Fruit fly (Drosophila melanogaster): ENCODE data around the gene CG33278.

CG33278 gene

DNA sequence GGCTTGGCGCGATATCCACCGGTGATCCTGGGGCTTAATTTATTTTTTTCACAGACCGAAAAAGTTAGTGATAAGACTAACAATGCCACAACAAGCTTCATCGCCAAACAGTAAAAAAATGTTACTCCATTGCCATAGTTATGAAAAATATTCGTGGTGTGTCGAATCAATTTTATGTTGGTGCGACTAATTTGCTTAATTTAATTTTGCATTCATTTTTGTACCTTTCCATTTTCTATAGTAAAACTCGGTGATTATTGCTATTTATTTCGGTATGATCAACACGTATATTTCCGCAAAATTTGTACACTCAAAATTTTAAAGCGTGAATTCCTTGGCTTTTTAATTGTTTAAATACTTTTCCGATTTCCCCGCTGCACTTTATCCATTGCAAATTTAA, 10.0 kb upstream of the CG33278 start, which contains the start of gene sphinx2:
Gene sphinx2 (minus strand): TSS at position 101 of the 400 bp plus-strand sequence.
- no peak for TF ChIP-seq fkh (GFP tag; optimal IDR thresholded peaks at IDR 0.05)
- TF ChIP-seq cyc (GFP tag; optimal IDR thresholded peaks at IDR 0.05) = no peak
- no peak for TF ChIP-seq CG4318 (GFP tag; optimal IDR thresholded peaks at IDR 0.05)
- TF ChIP-seq Sox102F (GFP tag; optimal IDR thresholded peaks at IDR 0.05) = no peak
- TF ChIP-seq net (GFP tag; optimal IDR thresholded peaks at IDR 0.05) = no peak
- no peak for TF ChIP-seq topi (GFP tag; optimal IDR thresholded peaks at IDR 0.05)
- no peak for TF ChIP-seq Hr38 (GFP tag; optimal IDR thresholded peaks at IDR 0.05)
- no peak for TF ChIP-seq CG6808 (GFP tag; optimal IDR thresholded peaks at IDR 0.05)
- no peak for TF ChIP-seq CG16779 (tag; optimal IDR thresholded peaks at IDR 0.05)
- no peak for TF ChIP-seq vri (GFP tag; optimal IDR thresholded peaks at IDR 0.05)
- TF ChIP-seq Lpt (GFP tag; optimal IDR thresholded peaks at IDR 0.05) = no peak
- no peak for TF ChIP-seq Sox14 (GFP tag; optimal IDR thresholded peaks at IDR 0.05)

DNA sequence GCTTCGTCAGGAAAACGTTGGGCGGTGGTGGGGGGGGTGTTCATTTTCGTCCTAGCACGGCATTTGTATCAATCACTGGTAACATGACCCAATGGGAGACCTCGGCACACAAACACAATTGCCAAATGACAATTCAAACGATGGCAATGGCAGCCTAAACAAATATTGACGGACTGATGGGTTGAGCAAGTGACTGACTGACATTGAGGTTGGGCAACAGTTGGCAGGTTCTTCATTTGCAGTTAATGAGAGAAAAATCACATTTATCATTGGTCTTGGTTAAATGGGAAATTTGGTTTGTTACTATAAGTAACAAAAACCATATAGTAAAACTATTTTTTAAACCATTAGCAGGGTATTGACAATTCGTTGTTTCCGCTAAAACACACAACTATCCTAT, 1.6 kb upstream of the CG33278 start:
- TF ChIP-seq CG11902 (GFP tag; optimal IDR thresholded peaks at IDR 0.05) (no peak), Hr38 (GFP tag; optimal IDR thresholded peaks at IDR 0.05) (no peak), CG6854 (GFP tag; optimal IDR thresholded peaks at IDR 0.05) (no peak), cyc (GFP tag; optimal IDR thresholded peaks at IDR 0.05) (no peak), CG9139 (GFP tag; optimal IDR thresholded peaks at IDR 0.05) (no peak), Lpt (GFP tag; optimal IDR thresholded peaks at IDR 0.05) (no peak), CG3919 (GFP tag; optimal IDR thresholded peaks at IDR 0.05) (no peak), Sox102F (GFP tag; optimal IDR thresholded peaks at IDR 0.05) (no peak), CG8119 (GFP tag; IDR thresholded peaks at IDR 0.05) (no peak), CG6276 (GFP tag; optimal IDR thresholded peaks at IDR 0.05) (no peak), CG4318 (GFP tag; optimal IDR thresholded peaks at IDR 0.05) (no peak), Hr39 (GFP tag; optimal IDR thresholded peaks at IDR 0.05) (no peak), achi (GFP tag; optimal IDR thresholded peaks at IDR 0.05) (no peak), CG1621 (tag; optimal IDR thresholded peaks at IDR 0.05) (no peak), CG31627 (GFP tag; optimal IDR thresholded peaks at IDR 0.05) (no peak), CG15336 (GFP tag; IDR thresholded peaks at IDR 0.05) (no peak), Gug (GFP tag; IDR thresholded peaks at IDR 0.05) (no peak)

DNA sequence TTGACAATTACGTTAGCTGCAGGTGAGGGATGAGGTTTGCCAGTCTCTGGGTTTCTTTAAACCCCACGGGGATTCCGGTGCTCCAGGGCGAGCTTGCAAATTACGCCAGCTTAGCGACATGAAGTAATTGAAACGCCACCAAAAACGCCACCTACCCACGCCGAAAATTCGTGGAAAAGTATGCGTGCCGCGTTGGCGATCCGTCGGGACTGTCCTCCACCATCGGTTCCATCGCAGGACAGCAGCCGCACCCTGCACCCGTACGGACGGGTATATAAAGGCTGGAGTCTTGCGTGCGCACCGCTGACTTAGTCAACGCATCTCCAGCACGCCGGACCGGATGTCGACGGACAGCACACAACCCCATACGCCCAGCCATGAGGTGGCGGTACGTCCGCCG, 5.2 kb downstream of the CG33278 start, which contains the start of gene ppk26:
Gene ppk26 (plus strand): TSS at position 301 of the 400 bp plus-strand sequence.
- TF ChIP-seq CG6163 (GFP tag; IDR thresholded peaks at IDR 0.05) (no peak), Blimp-1 (GFP tag; optimal IDR thresholded peaks at IDR 0.05) (no peak), Hr38 (GFP tag; optimal IDR thresholded peaks at IDR 0.05) (no peak), Hr4 (GFP tag; optimal IDR thresholded peaks at IDR 0.05) (no peak), Lpt (GFP tag; optimal IDR thresholded peaks at IDR 0.05) (no peak), OdsH (GFP tag; optimal IDR thresholded peaks at IDR 0.05) (no peak), vri (GFP tag; optimal IDR thresholded peaks at IDR 0.05) (no peak), Gug (GFP tag; IDR thresholded peaks at IDR 0.05) (no peak), Sox14 (GFP tag; optimal IDR thresholded peaks at IDR 0.05) (no peak), salr (GFP tag; optimal IDR thresholded peaks at IDR 0.05) (no peak)

DNA sequence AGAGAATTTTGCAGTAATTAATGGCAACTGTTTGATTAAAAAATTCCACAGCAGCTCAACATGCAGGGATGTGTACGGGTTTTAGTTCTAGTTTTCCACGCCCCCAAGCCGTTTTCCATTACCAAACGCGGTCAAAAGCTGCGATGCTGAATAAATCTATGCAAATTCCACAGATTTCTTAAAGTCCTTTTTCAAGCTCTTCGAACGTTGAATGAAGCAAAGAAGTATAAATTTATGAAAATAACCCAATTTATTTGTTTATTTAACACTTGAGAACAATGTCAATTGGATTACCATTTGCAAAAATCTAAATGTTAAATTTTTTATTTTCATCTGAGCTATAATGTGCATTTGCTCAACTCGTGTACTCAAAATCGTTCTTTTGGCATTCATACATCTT, 14.6 kb downstream of the CG33278 start, which contains the start of the genes CG42660, CG42661 and Tsp66A:
Gene CG42660 (plus strand): TSS at position 301 of the 400 bp plus-strand sequence.
Gene CG42661 (plus strand): TSS at position 301 of the 400 bp plus-strand sequence.
Gene Tsp66A (plus strand): TSS at position 301 of the 400 bp plus-strand sequence.
- TF ChIP-seq CG6792 (GFP tag; optimal IDR thresholded peaks at IDR 0.05) = no peak
- no peak for TF ChIP-seq cyc (GFP tag; optimal IDR thresholded peaks at IDR 0.05)
- TF ChIP-seq CG6808 (GFP tag; optimal IDR thresholded peaks at IDR 0.05) = no peak
- no peak for TF ChIP-seq vri (GFP tag; optimal IDR thresholded peaks at IDR 0.05)
- TF ChIP-seq Ets21C (GFP tag; optimal IDR thresholded peaks at IDR 0.05) = no peak
- TF ChIP-seq CG34406 (GFP tag; optimal IDR thresholded peaks at IDR 0.05) = no peak
- no peak for TF ChIP-seq Blimp-1 (GFP tag; optimal IDR thresholded peaks at IDR 0.05)
- TF ChIP-seq acj6 (GFP tag; optimal IDR thresholded peaks at IDR 0.05) = no peak
- TF ChIP-seq Eip93F (GFP tag; optimal IDR thresholded peaks at IDR 0.05) = no peak
- TF ChIP-seq Gug (GFP tag; IDR thresholded peaks at IDR 0.05) = no peak
- no peak for TF ChIP-seq Hr38 (GFP tag; optimal IDR thresholded peaks at IDR 0.05)
- TF ChIP-seq CG16779 (tag; optimal IDR thresholded peaks at IDR 0.05) = no peak
- TF ChIP-seq CG10631 (GFP tag; optimal IDR thresholded peaks at IDR 0.05) = no peak
- TF ChIP-seq spab (GFP tag; optimal IDR thresholded peaks at IDR 0.05) = no peak
- no peak for TF ChIP-seq fkh (GFP tag; optimal IDR thresholded peaks at IDR 0.05)
- TF ChIP-seq fd85E (GFP tag; optimal IDR thresholded peaks at IDR 0.05) = no peak

Data from whole organism, prepupa.